Worm (Caenorhabditis elegans): ENCODE measurements around the gene F08G2.7.

DNA sequence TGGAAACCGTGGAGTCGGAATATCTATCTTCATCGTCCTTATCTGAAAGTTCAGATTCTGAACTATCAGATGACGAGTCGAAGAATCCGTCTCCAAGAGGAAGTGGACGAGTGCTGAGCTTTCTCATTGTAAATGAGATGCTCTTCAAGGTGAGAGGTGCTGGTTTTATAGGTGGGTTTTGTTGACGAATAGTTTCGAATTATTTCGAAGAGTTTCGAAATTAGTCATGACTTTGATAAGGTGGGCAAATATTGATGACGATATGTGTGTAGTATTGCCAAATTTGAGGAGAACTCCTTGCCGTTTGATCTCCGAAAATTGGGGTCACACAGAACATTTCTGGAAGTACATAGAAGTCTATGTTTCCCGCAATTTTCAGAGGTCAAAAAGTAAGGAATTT is 7.5 kb downstream of the F08G2.7 start, which contains the start of gene F08G2.5:
- no peak for TF ChIP-seq scrt-1 (GFP tag; IDR thresholded peaks at IDR 0.05)
- no peak for TF ChIP-seq flt-1 (GFP tag; IDR thresholded peaks at IDR 0.05)
- TF ChIP-seq hnd-1 (tag; optimal IDR thresholded peaks at IDR 0.05), result no peak
- no peak for TF ChIP-seq ama-1 (optimal IDR thresholded peaks at IDR 0.05)
- TF ChIP-seq ceh-13 (GFP tag; optimal IDR thresholded peaks at IDR 0.05), result no peak
- TF ChIP-seq hmg-4 (GFP tag; optimal IDR thresholded peaks at IDR 0.05), result no peak
- TF ChIP-seq tra-4 (tag; optimal IDR thresholded peaks at IDR 0.05), result no peak
- TF ChIP-seq F13C5.2 (tag; optimal IDR thresholded peaks at IDR 0.05), result no peak
- TF ChIP-seq ets-7 (tag; optimal IDR thresholded peaks at IDR 0.05), result no peak
- TF ChIP-seq tbx-11 (GFP tag; IDR thresholded peaks at IDR 0.05), result no peak
- no peak for TF ChIP-seq aly-1 (tag; optimal IDR thresholded peaks at IDR 0.05)
- no peak for TF ChIP-seq sea-1 (GFP tag; conservative IDR thresholded peaks at IDR 0.05)
- TF ChIP-seq tbx-37 (GFP tag; conservative IDR thresholded peaks at IDR 0.05), result no peak
